Fruit fly (Drosophila melanogaster) whole organism, pupa: ENCODE results near the gene La.

Experiments used
- CG10348 ChIP-seq: fragments of 200-800 bp; sonication (Bioruptor generic); IDR thresholded peaks from 2 replicates; pipeline ENCODE4 v1.3.6; 2022; ENCODE audit warnings: missing biosample characterization, missing genetic modification characterization
- CG4496 ChIP-seq: fragments of 200-800 bp; sonication (Bioruptor generic); IDR thresholded peaks from 3 replicates; pipeline ENCODE4 v1.3.6; 2022; ENCODE audit warnings: missing biosample characterization, missing genetic modification characterization
- CG8301 ChIP-seq: fragments of 200-800 bp; sonication (Bioruptor generic); optimal IDR thresholded peaks from 2 replicates; lab custom pipeline; 2018; ENCODE audit warnings: missing biosample characterization, mild to moderate bottlenecking, missing genetic modification characterization
- CG9948 ChIP-seq: fragments of 200-800 bp; sonication (Bioruptor generic); optimal IDR thresholded peaks from 2 replicates; lab custom pipeline; 2018; ENCODE audit warnings: missing biosample characterization, mild to moderate bottlenecking, missing genetic modification characterization, moderate library complexity
- D1 ChIP-seq: fragments of 200-800 bp; sonication (Bioruptor generic); optimal IDR thresholded peaks from 2 replicates; lab custom pipeline; 2018; ENCODE audit warnings: missing biosample characterization, mild to moderate bottlenecking, missing genetic modification characterization, moderate library complexity
- EcR ChIP-seq: fragments of 200-800 bp; sonication (Bioruptor generic); optimal IDR thresholded peaks from 3 replicates; lab custom pipeline; 2019; ENCODE audit warnings: missing biosample characterization, missing genetic modification characterization, mild to moderate bottlenecking, moderate library complexity, missing genetic modification reagents
- Ets98B ChIP-seq: fragments of 200-800 bp; sonication (Bioruptor generic); IDR thresholded peaks from 2 replicates; pipeline ENCODE4 v1.3.6; 2022; ENCODE audit warnings: missing biosample characterization, missing genetic modification characterization
- fd96Ca ChIP-seq: fragments of 200-800 bp; sonication (Bioruptor generic); IDR thresholded peaks from 3 replicates; pipeline ENCODE4 v1.3.6; 2022; ENCODE audit warnings: missing biosample characterization, missing genetic modification characterization
- gl ChIP-seq: fragments of 200-800 bp; sonication (Bioruptor generic); optimal IDR thresholded peaks from 2 replicates; lab custom pipeline; 2018; ENCODE audit warnings: missing biosample characterization, mild to moderate bottlenecking, missing genetic modification characterization
- rn ChIP-seq: fragments of 200-800 bp; sonication (Bioruptor generic); IDR thresholded peaks from 2 replicates; pipeline ENCODE4 v1.3.6; 2022; ENCODE audit warnings: missing biosample characterization, missing genetic modification characterization

DNA sequence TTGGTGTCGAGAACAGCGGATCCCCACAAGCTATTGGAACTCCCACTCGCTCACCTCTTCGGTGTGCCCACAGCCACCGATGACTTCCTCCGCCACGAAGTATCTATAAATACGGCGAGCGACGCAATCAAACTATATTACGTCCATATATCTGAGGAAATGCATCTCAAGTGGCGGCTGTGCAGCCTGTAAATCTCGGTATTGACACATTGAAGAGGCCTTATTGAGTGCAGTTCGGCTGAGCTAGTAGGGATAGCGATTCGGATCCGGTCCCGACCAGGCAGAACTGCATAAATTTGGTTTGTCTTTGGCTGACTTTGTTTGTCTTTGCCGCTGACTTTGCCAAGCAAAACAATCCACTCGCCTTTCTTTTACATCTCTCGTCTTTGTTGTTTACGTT lies 2.4 kb upstream of the La start:
- TF ChIP-seq gl (tag; lab: Kevin White, UChicago) (no peak), rn (GFP tag; lab: Robert Waterston, UW) (no peak), CG10348 (no peak), CG8301 (tag; lab: Kevin White, UChicago) (no peak), D1 (no peak), CG9948 (no peak), Ets98B (GFP tag; lab: Robert Waterston, UW) (no peak), EcR (GFP tag; lab: Kevin White, UChicago) (no peak), fd96Ca (GFP tag; lab: Robert Waterston, UW) (no peak), CG4496 (GFP tag; lab: Robert Waterston, UW) (no peak)
